Worm (Caenorhabditis elegans) whole organism, L4 larva: Measurements from ENCODE around the gene lin-15A.

Experiments
- D1046.2 ChIP-seq: fragments of 200-800 bp; sonication (Bioruptor generic); IDR thresholded peaks from 2 replicates; pipeline ENCODE4 v1.3.6; 2022; ENCODE audit warnings: missing genetic modification characterization, missing compliant biosample characterization
- F10B5.3 ChIP-seq: sonication (generic microtip); optimal IDR thresholded peaks from 2 replicates; lab custom pipeline; 2016; ENCODE audit warnings: mild to moderate bottlenecking, missing genetic modification characterization, missing compliant biosample characterization
- F26F4.8 ChIP-seq: fragments of 200-800 bp; sonication (Bioruptor generic); conservative IDR thresholded peaks from 2 replicates; pipeline ENCODE4 v1.3.6; 2022; ENCODE audit warnings: missing genetic modification characterization, missing compliant biosample characterization
- F44E2.7 ChIP-seq: fragments of 200-800 bp; sonication (Bioruptor generic); IDR thresholded peaks from 2 replicates; pipeline ENCODE4 v2.1.2; 2022; ENCODE audit warnings: missing genetic modification characterization, missing compliant biosample characterization
- F49E8.2 ChIP-seq: sonication (generic microtip); optimal IDR thresholded peaks from 2 replicates; lab custom pipeline; 2016; ENCODE audit warnings: missing compliant biosample characterization, mild to moderate bottlenecking, missing genetic modification characterization, borderline replicate concordance
- T20F7.1 ChIP-seq: fragments of 200-800 bp; sonication (Bioruptor generic); optimal IDR thresholded peaks from 2 replicates; lab custom pipeline; 2018; ENCODE audit warnings: mild to moderate bottlenecking, missing genetic modification characterization, missing compliant biosample characterization
- T26A8.4 ChIP-seq: fragments of 200-800 bp; sonication (Bioruptor generic); IDR thresholded peaks from 2 replicates; pipeline ENCODE4 v1.3.6; 2022; ENCODE audit warnings: missing genetic modification characterization, missing compliant biosample characterization
- Y48G9A.11 ChIP-seq: fragments of 200-800 bp; sonication (Bioruptor generic); IDR thresholded peaks from 2 replicates; pipeline ENCODE4 v1.3.6; 2022; ENCODE audit warnings: missing genetic modification reagents, missing genetic modification characterization, missing compliant biosample characterization
- Y5F2A.4 ChIP-seq: fragments of 200-800 bp; sonication (Bioruptor generic); optimal IDR thresholded peaks from 2 replicates; lab custom pipeline; 2018; ENCODE audit warnings: mild to moderate bottlenecking, missing genetic modification characterization, missing compliant biosample characterization
- ZK546.5 ChIP-seq, 2 experiments: sonication (generic microtip); optimal IDR thresholded peaks; 2 replicates each; lab custom pipeline; 2017; ENCODE audit warnings: missing biosample characterization in 2 of 2, missing genetic modification characterization in 2 of 2
- arid-1 ChIP-seq: fragments of 200-800 bp; sonication (Bioruptor generic); conservative IDR thresholded peaks from 2 replicates; pipeline ENCODE4 v1.3.6; 2022; ENCODE audit warnings: missing genetic modification reagents, missing genetic modification characterization, missing compliant biosample characterization
- ceh-20 ChIP-seq: fragments of 200-800 bp; sonication (Bioruptor generic); IDR thresholded peaks from 2 replicates; pipeline ENCODE4 v1.3.6; 2022; ENCODE audit warnings: missing genetic modification reagents, missing genetic modification characterization, missing compliant biosample characterization
- ceh-62 ChIP-seq: sonication (generic microtip); optimal IDR thresholded peaks from 2 replicates; lab custom pipeline; 2017; ENCODE audit warnings: missing biosample characterization, missing genetic modification characterization
- ceh-82 ChIP-seq: sonication (generic microtip); optimal IDR thresholded peaks from 2 replicates; lab custom pipeline; 2017; ENCODE audit warnings: missing biosample characterization, missing genetic modification characterization
- ces-1 ChIP-seq: fragments of 150-350 bp; sonication (generic microtip); optimal IDR thresholded peaks from 4 replicates; lab custom pipeline; 2014; ENCODE audit warnings: missing biosample characterization, missing genetic modification reagents, missing genetic modification characterization
- cey-2 ChIP-seq: sonication (generic microtip); optimal IDR thresholded peaks from 3 replicates; lab custom pipeline; 2017; ENCODE audit warnings: missing genetic modification characterization, mild to moderate bottlenecking, missing compliant biosample characterization, antibody characterized with exemption, borderline replicate concordance; ENCODE audit not compliant: insufficient read depth
- ctbp-1 ChIP-seq: fragments of 200-800 bp; sonication (Bioruptor generic); IDR thresholded peaks from 2 replicates; pipeline ENCODE4 v1.3.6; 2022; ENCODE audit warnings: missing genetic modification reagents, missing genetic modification characterization, missing compliant biosample characterization
- daf-16 ChIP-seq, 3 experiments: sonication (generic microtip); optimal IDR thresholded peaks; 2 replicates each; lab custom pipeline; 2016 to 2017; ENCODE audit warnings: missing genetic modification characterization in 3 of 3, missing genetic modification reagents in 3 of 3, mild to moderate bottlenecking in 2 of 3, missing compliant biosample characterization in 2 of 3, missing biosample characterization in 1 of 3, moderate library complexity in 1 of 3
- daf-19 ChIP-seq: fragments of 200-800 bp; sonication (Bioruptor generic); conservative IDR thresholded peaks from 2 replicates; pipeline ENCODE4 v1.3.6; 2022; ENCODE audit warnings: missing genetic modification characterization, missing compliant biosample characterization
- dmd-9 ChIP-seq: fragments of 200-800 bp; sonication (Bioruptor generic); IDR thresholded peaks from 2 replicates; pipeline ENCODE4 v1.3.6; 2022; ENCODE audit warnings: missing genetic modification reagents, missing genetic modification characterization, missing compliant biosample characterization
- dpl-1 ChIP-seq: fragments of 150-350 bp; optimal IDR thresholded peaks from 2 replicates; lab custom pipeline; 2014; ENCODE audit warnings: missing biosample characterization, missing genetic modification reagents, missing genetic modification characterization
- duxl-1 ChIP-seq: sonication (generic microtip); optimal IDR thresholded peaks from 2 replicates; lab custom pipeline; 2016; ENCODE audit warnings: mild to moderate bottlenecking, missing genetic modification characterization, moderate library complexity, missing compliant biosample characterization; ENCODE audit not compliant: poor library complexity
- dve-1 ChIP-seq: sonication (generic microtip); optimal IDR thresholded peaks from 2 replicates; lab custom pipeline; 2017; ENCODE audit warnings: antibody characterized with exemption, mild to moderate bottlenecking, missing genetic modification characterization, missing compliant biosample characterization; ENCODE audit not compliant: insufficient read depth
- fos-1 ChIP-seq: fragments of 150-350 bp; optimal IDR thresholded peaks from 2 replicates; lab custom pipeline; 2014; ENCODE audit warnings: missing biosample characterization, missing genetic modification characterization
- hlh-11 ChIP-seq: fragments of 200-800 bp; sonication (Bioruptor generic); optimal IDR thresholded peaks from 2 replicates; lab custom pipeline; 2018; ENCODE audit warnings: mild to moderate bottlenecking, missing genetic modification characterization, missing compliant biosample characterization
- hlh-30 ChIP-seq: sonication (generic microtip); optimal IDR thresholded peaks from 2 replicates; lab custom pipeline; 2017; ENCODE audit warnings: antibody characterized with exemption, mild to moderate bottlenecking, missing genetic modification characterization, missing compliant biosample characterization; ENCODE audit not compliant: insufficient read depth
- lin-1 ChIP-seq: fragments of 200-800 bp; sonication (Bioruptor generic); IDR thresholded peaks from 2 replicates; pipeline ENCODE4 v1.3.6; 2022; ENCODE audit warnings: missing genetic modification reagents, missing genetic modification characterization, missing compliant biosample characterization
- lin-13 ChIP-seq: fragments of 150-350 bp; optimal IDR thresholded peaks from 2 replicates; lab custom pipeline; 2014; ENCODE audit warnings: missing biosample characterization, missing genetic modification reagents, missing genetic modification characterization
- lin-29 ChIP-seq: fragments of 200-800 bp; sonication (Bioruptor generic); IDR thresholded peaks from 2 replicates; pipeline ENCODE4 v1.3.6; 2022; ENCODE audit warnings: missing genetic modification reagents, missing genetic modification characterization, missing compliant biosample characterization
- lin-38 ChIP-seq: fragments of 200-800 bp; sonication (Bioruptor generic); IDR thresholded peaks from 2 replicates; pipeline ENCODE4 v1.3.6; 2022; ENCODE audit warnings: missing genetic modification reagents, missing genetic modification characterization, missing compliant biosample characterization
- lir-3 ChIP-seq: sonication (generic microtip); optimal IDR thresholded peaks from 2 replicates; lab custom pipeline; 2016; ENCODE audit warnings: mild to moderate bottlenecking, missing genetic modification characterization, missing compliant biosample characterization
- madf-9 ChIP-seq: fragments of 200-800 bp; sonication (Bioruptor generic); conservative IDR thresholded peaks from 2 replicates; pipeline ENCODE4 v1.3.6; 2022; ENCODE audit warnings: missing genetic modification reagents, missing genetic modification characterization, missing compliant biosample characterization
- mxl-2 ChIP-seq: fragments of 200-800 bp; sonication (Bioruptor generic); conservative IDR thresholded peaks from 2 replicates; pipeline ENCODE4 v1.3.6; 2022; ENCODE audit warnings: missing genetic modification reagents, missing genetic modification characterization, missing compliant biosample characterization
- mxl-3 ChIP-seq: fragments of 200-800 bp; sonication (Bioruptor generic); optimal IDR thresholded peaks from 2 replicates; lab custom pipeline; 2018; ENCODE audit warnings: mild to moderate bottlenecking, missing genetic modification characterization, missing compliant biosample characterization
- nhr-11 ChIP-seq: fragments of 150-350 bp; optimal IDR thresholded peaks from 2 replicates; lab custom pipeline; 2014; ENCODE audit warnings: missing biosample characterization, missing genetic modification characterization
- nhr-237 ChIP-seq: sonication (generic microtip); optimal IDR thresholded peaks from 2 replicates; lab custom pipeline; 2017; ENCODE audit warnings: missing biosample characterization, missing genetic modification characterization
- nhr-41 ChIP-seq: fragments of 200-800 bp; sonication (Bioruptor generic); IDR thresholded peaks from 2 replicates; pipeline ENCODE4 v1.3.6; 2022; ENCODE audit warnings: missing genetic modification reagents, missing genetic modification characterization, missing compliant biosample characterization
- nhr-6 ChIP-seq: fragments of 150-350 bp; optimal IDR thresholded peaks from 2 replicates; lab custom pipeline; 2014; ENCODE audit warnings: missing biosample characterization, missing genetic modification characterization
- nhr-76 ChIP-seq: fragments of 150-350 bp; optimal IDR thresholded peaks from 2 replicates; lab custom pipeline; 2014; ENCODE audit warnings: missing biosample characterization, missing genetic modification characterization
- snpc-4 ChIP-seq: fragments of 150-350 bp; optimal IDR thresholded peaks from 2 replicates; lab custom pipeline; 2014; ENCODE audit warnings: missing biosample characterization, missing genetic modification characterization
- spr-1 ChIP-seq: sonication (generic microtip); optimal IDR thresholded peaks from 2 replicates; lab custom pipeline; 2016; ENCODE audit warnings: mild to moderate bottlenecking, missing genetic modification characterization, missing compliant biosample characterization
- tra-1 ChIP-seq: fragments of 200-800 bp; sonication (Bioruptor generic); IDR thresholded peaks from 2 replicates; pipeline ENCODE4 v1.3.6; 2022; ENCODE audit warnings: missing genetic modification reagents, missing genetic modification characterization, missing compliant biosample characterization
- unc-130 ChIP-seq: sonication (generic microtip); optimal IDR thresholded peaks from 2 replicates; lab custom pipeline; 2016; ENCODE audit warnings: missing genetic modification reagents, missing genetic modification characterization, missing compliant biosample characterization
- unc-39 ChIP-seq: sonication (generic microtip); optimal IDR thresholded peaks from 2 replicates; lab custom pipeline; 2017; ENCODE audit warnings: missing biosample characterization, missing genetic modification characterization
- vab-7 ChIP-seq: fragments of 200-800 bp; sonication (Bioruptor generic); IDR thresholded peaks from 2 replicates; pipeline ENCODE4 v1.3.6; 2022; ENCODE audit warnings: missing genetic modification reagents, missing genetic modification characterization, missing compliant biosample characterization
- zfp-2 ChIP-seq: sonication (generic microtip); optimal IDR thresholded peaks from 2 replicates; lab custom pipeline; 2016; ENCODE audit warnings: mild to moderate bottlenecking, missing genetic modification characterization, missing compliant biosample characterization
- zfp-3 ChIP-seq: fragments of 200-800 bp; sonication (Bioruptor generic); conservative IDR thresholded peaks from 2 replicates; pipeline ENCODE4 v1.3.6; 2022; ENCODE audit warnings: missing genetic modification reagents, missing genetic modification characterization, missing compliant biosample characterization
- zip-11 ChIP-seq: fragments of 200-800 bp; sonication (Bioruptor generic); IDR thresholded peaks from 2 replicates; pipeline ENCODE4 v1.3.6; 2022; ENCODE audit warnings: missing genetic modification characterization, missing compliant biosample characterization
- ztf-11 ChIP-seq: fragments of 150-350 bp; optimal IDR thresholded peaks from 2 replicates; lab custom pipeline; 2014; ENCODE audit warnings: missing biosample characterization, missing genetic modification characterization
- ztf-7 ChIP-seq: fragments of 150-350 bp; optimal IDR thresholded peaks from 2 replicates; lab custom pipeline; 2014; ENCODE audit warnings: missing biosample characterization, missing genetic modification characterization

Gene lin-15A

ce11 chrX:15707366-15707892 lies 24.3 kb upstream of the lin-15A start (continued):
- TF ChIP-seq nhr-76 (peak; percentile 36), vab-7 (GFP tag; lab: Robert Waterston, UW) (peak; percentile 57; the same call in 1 of the 2 replicates), lin-13 (GFP tag; lab: Kevin White, UChicago) (peak; percentile 21), ces-1 (GFP tag; lab: Kevin White, UChicago) (peak; percentile 15), F26F4.8 (no peak), fos-1 (tag; lab: Kevin White, UChicago) (no peak), T26A8.4 (GFP tag; lab: Robert Waterston, UW) (peak; percentile 64), Y5F2A.4 (GFP tag; lab: Kevin White, UChicago) (no peak), nhr-41 (GFP tag; lab: Robert Waterston, UW) (no peak), cey-2 (no peak), ztf-11 (tag; lab: Kevin White, UChicago) (no peak), ceh-82 (tag; lab: Kevin White, UChicago) (no peak), dve-1 (tag; lab: Kevin White, UChicago) (peak; percentile 72), zfp-2 (tag; lab: Kevin White, UChicago) (no peak), ZK546.5 (tag; optimal IDR thresholded peaks at IDR 0.05; lab: Kevin White, UChicago) (no peak), daf-16 (GFP tag; optimal IDR thresholded peaks at IDR 0.05; lab: Kevin White, UChicago) (peak in 1 of 2 experiments; percentile 74), daf-16 (tag; optimal IDR thresholded peaks at IDR 0.05; lab: Kevin White, UChicago) (peak; percentile 55), zfp-3 (GFP tag; lab: Robert Waterston, UW) (no peak), ztf-7 (tag; lab: Kevin White, UChicago) (peak; percentile 10), madf-9 (GFP tag; lab: Robert Waterston, UW) (0 out of 2 replicates have a peak, but pooled peaks have one; percentile 35), nhr-237 (tag; lab: Kevin White, UChicago) (no peak), lin-29 (no peak), unc-130 (GFP tag; lab: Kevin White, UChicago) (no peak), duxl-1 (tag; lab: Kevin White, UChicago) (no peak), dpl-1 (GFP tag; lab: Kevin White, UChicago) (no peak), ceh-62 (tag; lab: Kevin White, UChicago) (no peak), snpc-4 (tag; lab: Kevin White, UChicago) (no peak), tra-1 (GFP tag; lab: Robert Waterston, UW) (peak; percentile 84), Y48G9A.11 (GFP tag; lab: Robert Waterston, UW) (no peak), F44E2.7 (GFP tag; lab: Robert Waterston, UW) (no peak), mxl-2 (GFP tag; lab: Robert Waterston, UW) (no peak), unc-39 (no peak), nhr-6 (no peak), spr-1 (tag; lab: Kevin White, UChicago) (no peak), lin-38 (GFP tag; lab: Robert Waterston, UW) (peak; percentile 34), mxl-3 (peak; percentile 77), hlh-30 (peak; percentile 94), T20F7.1 (peak; percentile 53), lir-3 (tag; lab: Kevin White, UChicago) (no peak), zip-11 (GFP tag; lab: Robert Waterston, UW) (no peak), D1046.2 (GFP tag; lab: Robert Waterston, UW) (no peak), ctbp-1 (GFP tag; lab: Robert Waterston, UW) (peak; percentile 92), hlh-11 (peak; percentile 95), ceh-20 (peak; percentile 82), daf-19 (no peak), nhr-11 (tag; lab: Kevin White, UChicago) (peak; percentile 76), arid-1 (GFP tag; lab: Robert Waterston, UW) (peak; percentile 73), F10B5.3 (tag; lab: Kevin White, UChicago) (peak; percentile 20), F49E8.2 (tag; lab: Kevin White, UChicago) (no peak), lin-1 (GFP tag; lab: Robert Waterston, UW) (no peak), dmd-9 (no peak)
